Worm (Caenorhabditis elegans) whole organism, mixed stage, embryonic: ENCODE data around the gene F53A9.6.

ENCODE experiments used
- ces-1 ChIP-seq: fragments of 150-350 bp; optimal IDR thresholded peaks from 2 replicates; lab custom pipeline; 2014; ENCODE audit warnings: missing biosample characterization, missing genetic modification reagents, missing genetic modification characterization
- elt-3 ChIP-seq: fragments of 150-350 bp; optimal IDR thresholded peaks from 2 replicates; lab custom pipeline; 2014; ENCODE audit warnings: missing biosample characterization, missing genetic modification characterization
- lin-13 ChIP-seq: fragments of 150-350 bp; optimal IDR thresholded peaks from 2 replicates; lab custom pipeline; 2014; ENCODE audit warnings: missing biosample characterization, missing genetic modification characterization
- lin-32 ChIP-seq: fragments of 200-800 bp; sonication (Bioruptor generic); optimal IDR thresholded peaks from 2 replicates; lab custom pipeline; 2018; ENCODE audit warnings: mild to moderate bottlenecking, missing genetic modification characterization, missing compliant biosample characterization
- nhr-76 ChIP-seq: sonication (generic microtip); optimal IDR thresholded peaks from 2 replicates; lab custom pipeline; 2017; ENCODE audit warnings: missing biosample characterization, missing genetic modification characterization
- sptf-1 ChIP-seq: sonication (generic microtip); optimal IDR thresholded peaks from 2 replicates; lab custom pipeline; 2017; ENCODE audit warnings: mild to moderate bottlenecking, missing genetic modification characterization, moderate library complexity, missing compliant biosample characterization
- unc-120 ChIP-seq: sonication (generic microtip); optimal IDR thresholded peaks from 2 replicates; lab custom pipeline; 2017; ENCODE audit warnings: missing genetic modification characterization, missing compliant biosample characterization; ENCODE audit not compliant: poor library complexity, severe bottlenecking
- unc-39 ChIP-seq: fragments of 150-350 bp; optimal IDR thresholded peaks from 2 replicates; lab custom pipeline; 2014; ENCODE audit warnings: missing biosample characterization, missing genetic modification characterization
- unc-62 ChIP-seq: fragments of 150-350 bp; optimal IDR thresholded peaks from 2 replicates; lab custom pipeline; 2014; ENCODE audit warnings: missing biosample characterization, missing genetic modification reagents, missing genetic modification characterization

ce11 chrX:8672760-8673159 is 40.8 kb downstream of the F53A9.6 start, which contains the start of the genes K09E2.2 and K09E2.3:
- no peak for TF ChIP-seq sptf-1 (tag; lab: Kevin White, UChicago)
- TF ChIP-seq unc-120 (tag; lab: Kevin White, UChicago) = no peak
- no peak for TF ChIP-seq lin-32 (GFP tag; lab: Kevin White, UChicago)
- no peak for TF ChIP-seq lin-13
- TF ChIP-seq unc-62 (GFP tag; lab: Kevin White, UChicago) = no peak
- TF ChIP-seq elt-3 (tag; lab: Kevin White, UChicago) = no peak
- TF ChIP-seq ces-1 (GFP tag; lab: Kevin White, UChicago) = no peak
- no peak for TF ChIP-seq unc-39 (tag; lab: Kevin White, UChicago)
- TF ChIP-seq nhr-76 (tag; lab: Kevin White, UChicago) = no peak
